Worm (Caenorhabditis elegans): ENCODE results near the gene R02F2.7.

DNA sequence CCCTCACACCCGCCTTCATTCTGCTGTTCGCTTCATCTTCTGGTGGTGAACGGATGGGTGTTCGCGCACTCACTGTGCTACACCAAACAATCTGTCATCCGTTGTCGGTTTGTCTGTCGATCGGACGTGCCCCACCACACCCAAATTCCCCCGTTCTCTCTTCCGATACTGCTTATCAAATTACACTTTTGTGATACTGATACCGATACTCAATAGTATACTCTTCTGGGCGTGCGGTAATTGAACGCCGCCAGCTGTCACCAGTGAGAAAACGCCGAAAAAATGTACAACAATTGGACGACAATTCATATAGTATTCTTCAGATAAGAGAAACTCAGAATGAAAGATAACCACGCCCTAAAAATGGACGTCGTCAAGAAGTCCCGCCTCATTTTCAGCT lies 45.5 kb downstream of the R02F2.7 start:
- TF ChIP-seq ZK546.5 (tag; optimal IDR thresholded peaks at IDR 0.05) = no peak
- TF ChIP-seq nhr-11 (tag; optimal IDR thresholded peaks at IDR 0.05) = no peak
- TF ChIP-seq ztf-11 (tag; optimal IDR thresholded peaks at IDR 0.05) = no peak

Measured in whole organism, L2 larva.